Fruit fly (Drosophila melanogaster): Measurements from ENCODE around the gene svr.

- peak; percentile 95 for TF ChIP-seq Eip78C (GFP tag)
- TF ChIP-seq CG10631 (GFP tag; optimal IDR thresholded peaks at IDR 0.05) = peak; percentile 51
- TF ChIP-seq CG6854 (GFP tag; optimal IDR thresholded peaks at IDR 0.05) = peak; percentile 7
- peak; percentile 70 for TF ChIP-seq Lpt (GFP tag; optimal IDR thresholded peaks at IDR 0.05)
- TF ChIP-seq Blimp-1 (GFP tag; optimal IDR thresholded peaks at IDR 0.05) = peak; percentile 34
- TF ChIP-seq vri (GFP tag; optimal IDR thresholded peaks at IDR 0.05) = peak; percentile 65
- peak; percentile 3 for TF ChIP-seq fd85E (GFP tag; optimal IDR thresholded peaks at IDR 0.05)
These were observed 3.4 kb downstream of the svr start for dm6 chrX:499589-500041.

Measured in whole organism, prepupa.